Worm (Caenorhabditis elegans) whole organism, young adult: ENCODE results near the gene tsr-2.

ENCODE experiments used
- C06A6.2 ChIP-seq: fragments of 200-800 bp; sonication (Bioruptor generic); conservative IDR thresholded peaks from 2 replicates; pipeline ENCODE4 v1.3.6; 2022; ENCODE audit warnings: missing genetic modification characterization, missing compliant biosample characterization
- F10E7.11 ChIP-seq: sonication (generic microtip); optimal IDR thresholded peaks from 2 replicates; lab custom pipeline; 2017; ENCODE audit warnings: mild to moderate bottlenecking, missing genetic modification characterization, moderate library complexity, missing compliant biosample characterization
- F37B4.10 ChIP-seq: fragments of 200-800 bp; sonication (Bioruptor generic); IDR thresholded peaks from 2 replicates; pipeline ENCODE4 v1.3.6; 2022; ENCODE audit warnings: missing genetic modification characterization, missing compliant biosample characterization
- F57C9.4 ChIP-seq: sonication (generic microtip); optimal IDR thresholded peaks from 2 replicates; lab custom pipeline; 2017; ENCODE audit warnings: mild to moderate bottlenecking, missing genetic modification characterization, missing compliant biosample characterization
- K11D2.4 ChIP-seq: fragments of 200-800 bp; sonication (Bioruptor generic); IDR thresholded peaks from 2 replicates; pipeline ENCODE4 v1.3.6; 2022; ENCODE audit warnings: missing genetic modification reagents, missing genetic modification characterization, missing compliant biosample characterization
- T07F8.4 ChIP-seq: sonication (generic microtip); optimal IDR thresholded peaks from 2 replicates; lab custom pipeline; 2016; ENCODE audit warnings: mild to moderate bottlenecking, missing genetic modification characterization, moderate library complexity, missing compliant biosample characterization
- Y53F4B.3 ChIP-seq: fragments of 200-800 bp; sonication (Bioruptor generic); IDR thresholded peaks from 2 replicates; pipeline ENCODE4 v1.3.6; 2022; ENCODE audit warnings: missing genetic modification reagents, missing genetic modification characterization, missing compliant biosample characterization
- Y53G8AR.9 ChIP-seq: fragments of 200-800 bp; sonication (Bioruptor generic); conservative IDR thresholded peaks from 2 replicates; pipeline ENCODE4 v1.3.6; 2022; ENCODE audit warnings: missing genetic modification reagents, missing genetic modification characterization, missing compliant biosample characterization
- Y67H2A.10 ChIP-seq: fragments of 200-800 bp; sonication (Bioruptor generic); conservative IDR thresholded peaks from 2 replicates; pipeline ENCODE4 v1.3.6; 2022; ENCODE audit warnings: missing genetic modification reagents, missing genetic modification characterization, missing compliant biosample characterization
- Y79H2A.3 ChIP-seq: fragments of 200-800 bp; sonication (Bioruptor generic); conservative IDR thresholded peaks from 2 replicates; pipeline ENCODE4 v1.3.6; 2022; ENCODE audit warnings: missing genetic modification reagents, missing genetic modification characterization, missing compliant biosample characterization
- Y95B8A.8 ChIP-seq: fragments of 200-800 bp; sonication (Bioruptor generic); IDR thresholded peaks from 2 replicates; pipeline ENCODE4 v1.3.6; 2022; ENCODE audit warnings: missing genetic modification reagents, missing genetic modification characterization, missing compliant biosample characterization
- ZK185.1 ChIP-seq: sonication (generic microtip); optimal IDR thresholded peaks from 2 replicates; lab custom pipeline; 2016; ENCODE audit warnings: mild to moderate bottlenecking, missing genetic modification characterization, missing compliant biosample characterization; ENCODE audit not compliant: poor library complexity, severe bottlenecking
- ama-1 ChIP-seq, 3 experiments: fragments of 150-350 bp in 1 of 3; sonication (generic microtip) in 2 of 3; optimal IDR thresholded peaks; 2 replicates each; lab custom pipeline; 2014 to 2018; ENCODE audit warnings: missing biosample characterization in 2 of 3, missing genetic modification characterization in 2 of 3, missing genetic modification reagents in 2 of 3
- ccch-3 ChIP-seq: fragments of 200-800 bp; sonication (Bioruptor generic); optimal IDR thresholded peaks from 2 replicates; lab custom pipeline; 2018; ENCODE audit warnings: mild to moderate bottlenecking, missing genetic modification characterization, missing compliant biosample characterization
- ceh-100 ChIP-seq: fragments of 200-800 bp; sonication (Bioruptor generic); IDR thresholded peaks from 2 replicates; pipeline ENCODE4 v1.3.6; 2022; ENCODE audit warnings: missing genetic modification reagents, missing genetic modification characterization, missing compliant biosample characterization
- ceh-27 ChIP-seq: fragments of 200-800 bp; sonication (Bioruptor generic); optimal IDR thresholded peaks from 2 replicates; lab custom pipeline; 2018; ENCODE audit warnings: mild to moderate bottlenecking, missing genetic modification characterization, moderate library complexity, missing compliant biosample characterization
- ceh-79 ChIP-seq: sonication (generic microtip); optimal IDR thresholded peaks from 2 replicates; lab custom pipeline; 2017; ENCODE audit warnings: mild to moderate bottlenecking, missing genetic modification characterization, missing compliant biosample characterization
- ceh-91 ChIP-seq: fragments of 200-800 bp; sonication (Bioruptor generic); IDR thresholded peaks from 2 replicates; pipeline ENCODE4 v1.3.6; 2022; ENCODE audit warnings: missing genetic modification reagents, missing genetic modification characterization, missing compliant biosample characterization
- die-1 ChIP-seq: sonication (generic microtip); optimal IDR thresholded peaks from 2 replicates; lab custom pipeline; 2016; ENCODE audit warnings: missing genotype, mild to moderate bottlenecking, missing genetic modification characterization, missing compliant biosample characterization
- dpl-1 ChIP-seq: fragments of 150-350 bp; optimal IDR thresholded peaks from 2 replicates; lab custom pipeline; 2014; ENCODE audit warnings: missing biosample characterization, missing genetic modification reagents, missing genetic modification characterization
- ekl-4 ChIP-seq: fragments of 200-800 bp; sonication (Bioruptor generic); IDR thresholded peaks from 2 replicates; pipeline ENCODE4 v1.3.6; 2022; ENCODE audit warnings: missing genetic modification reagents, missing genetic modification characterization, missing compliant biosample characterization
- ets-4 ChIP-seq: fragments of 200-800 bp; sonication (Bioruptor generic); optimal IDR thresholded peaks from 2 replicates; lab custom pipeline; 2018; ENCODE audit warnings: mild to moderate bottlenecking, missing genetic modification characterization, missing compliant biosample characterization
- gei-17 ChIP-seq: fragments of 200-800 bp; sonication (Bioruptor generic); optimal IDR thresholded peaks from 2 replicates; lab custom pipeline; 2018; ENCODE audit warnings: mild to moderate bottlenecking, missing genetic modification characterization, missing compliant biosample characterization
- hmg-1.2 ChIP-seq: fragments of 200-800 bp; sonication (Bioruptor generic); IDR thresholded peaks from 2 replicates; pipeline ENCODE4 v1.3.6; 2022; ENCODE audit warnings: missing genetic modification reagents, missing genetic modification characterization, missing compliant biosample characterization
- hsf-1 ChIP-seq: fragments of 200-800 bp; sonication (Bioruptor generic); IDR thresholded peaks from 2 replicates; pipeline ENCODE4 v1.3.6; 2022; ENCODE audit warnings: missing genetic modification reagents, missing genetic modification characterization, missing compliant biosample characterization
- lag-1 ChIP-seq: fragments of 200-800 bp; sonication (Bioruptor generic); IDR thresholded peaks from 2 replicates; pipeline ENCODE4 v1.3.6; 2022; ENCODE audit warnings: missing genetic modification reagents, missing genetic modification characterization, missing compliant biosample characterization
- lin-26 ChIP-seq: fragments of 200-800 bp; sonication (Bioruptor generic); IDR thresholded peaks from 2 replicates; pipeline ENCODE4 v1.3.6; 2022; ENCODE audit warnings: missing genetic modification reagents, missing genetic modification characterization, missing compliant biosample characterization
- lin-35 ChIP-seq, 3 experiments: fragments of 150-350 bp in 2 of 3; sonication (generic microtip) in 1 of 3; optimal IDR thresholded peaks; 2 replicates each; lab custom pipeline; 2014 to 2018; ENCODE audit warnings: missing biosample characterization in 3 of 3, missing genetic modification characterization in 3 of 3, missing genetic modification reagents in 3 of 3
- madf-10 ChIP-seq: sonication (generic microtip); optimal IDR thresholded peaks from 2 replicates; lab custom pipeline; 2016; ENCODE audit warnings: mild to moderate bottlenecking, missing genetic modification characterization, missing compliant biosample characterization
- madf-6 ChIP-seq: fragments of 200-800 bp; sonication (Bioruptor generic); IDR thresholded peaks from 2 replicates; pipeline ENCODE4 v1.3.6; 2022; ENCODE audit warnings: missing genetic modification reagents, missing genetic modification characterization, missing compliant biosample characterization
- mcd-1 ChIP-seq: fragments of 200-800 bp; sonication (Bioruptor generic); IDR thresholded peaks from 2 replicates; pipeline ENCODE4 v1.3.6; 2022; ENCODE audit warnings: missing genetic modification reagents, missing genetic modification characterization, missing compliant biosample characterization
- mxl-1 ChIP-seq: sonication (generic microtip); optimal IDR thresholded peaks from 2 replicates; lab custom pipeline; 2016; ENCODE audit warnings: missing genetic modification characterization, missing compliant biosample characterization
- nhr-120 ChIP-seq: fragments of 200-800 bp; sonication (Bioruptor generic); IDR thresholded peaks from 2 replicates; pipeline ENCODE4 v1.3.6; 2022; ENCODE audit warnings: missing genetic modification characterization, missing compliant biosample characterization
- pha-4 ChIP-seq: fragments of 150-350 bp; sonication (generic microtip); optimal IDR thresholded peaks from 2 replicates; lab custom pipeline; 2014; ENCODE audit warnings: missing biosample characterization, missing genetic modification reagents, missing genetic modification characterization
- repo-1 ChIP-seq: sonication (generic microtip); optimal IDR thresholded peaks from 2 replicates; lab custom pipeline; 2017; ENCODE audit warnings: mild to moderate bottlenecking, missing genetic modification characterization, missing compliant biosample characterization
- rpc-1 ChIP-seq, 2 experiments: fragments of 150-350 bp in 1 of 2; sonication (generic microtip) in 1 of 2; optimal IDR thresholded peaks; 2 replicates each; lab custom pipeline; 2014 to 2018; ENCODE audit warnings: missing biosample characterization in 1 of 2, missing genetic modification characterization in 1 of 2, missing genetic modification reagents in 1 of 2, missing genotype in 1 of 2
- sdz-38 ChIP-seq: sonication (generic microtip); optimal IDR thresholded peaks from 2 replicates; lab custom pipeline; 2016; ENCODE audit warnings: missing genotype, missing genetic modification characterization, missing compliant biosample characterization
- snpc-1.1 ChIP-seq: sonication (generic microtip); optimal IDR thresholded peaks from 2 replicates; lab custom pipeline; 2017; ENCODE audit warnings: missing genetic modification characterization, mild to moderate bottlenecking, missing compliant biosample characterization, antibody characterized with exemption, moderate library complexity, missing genotype, missing genetic modification reagents; ENCODE audit not compliant: insufficient read depth
- snpc-3.4 ChIP-seq: sonication (generic microtip); optimal IDR thresholded peaks from 2 replicates; lab custom pipeline; 2017; ENCODE audit warnings: missing genetic modification characterization, mild to moderate bottlenecking, missing compliant biosample characterization, antibody characterized with exemption, moderate library complexity, missing genotype, missing genetic modification reagents
- sptf-2 ChIP-seq: fragments of 200-800 bp; sonication (Bioruptor generic); optimal IDR thresholded peaks from 2 replicates; lab custom pipeline; 2018; ENCODE audit warnings: mild to moderate bottlenecking, missing genetic modification characterization, missing compliant biosample characterization
- tbp1 ChIP-seq: fragments of 200-800 bp; sonication (Bioruptor generic); optimal IDR thresholded peaks from 2 replicates; lab custom pipeline; 2018; ENCODE audit warnings: mild to moderate bottlenecking, missing genetic modification characterization, missing compliant biosample characterization
- tbx-9 ChIP-seq: sonication (generic microtip); optimal IDR thresholded peaks from 2 replicates; lab custom pipeline; 2016; ENCODE audit warnings: borderline replicate concordance, missing genetic modification characterization, inconsistent platforms, missing compliant biosample characterization
- unc-62 ChIP-seq: fragments of 150-350 bp; optimal IDR thresholded peaks from 2 replicates; lab custom pipeline; 2014; ENCODE audit warnings: missing biosample characterization, missing genetic modification reagents, missing genetic modification characterization
- zim-3 ChIP-seq: sonication (generic microtip); optimal IDR thresholded peaks from 2 replicates; lab custom pipeline; 2017; ENCODE audit warnings: mild to moderate bottlenecking, missing genetic modification characterization, moderate library complexity, missing compliant biosample characterization
- ztf-18 ChIP-seq: sonication (generic microtip); optimal IDR thresholded peaks from 2 replicates; lab custom pipeline; 2016; ENCODE audit warnings: missing genotype, mild to moderate bottlenecking, missing genetic modification characterization, missing compliant biosample characterization
- ztf-22 ChIP-seq: fragments of 200-800 bp; sonication (Bioruptor generic); optimal IDR thresholded peaks from 2 replicates; lab custom pipeline; 2018; ENCODE audit warnings: mild to moderate bottlenecking, missing genetic modification characterization, moderate library complexity, missing compliant biosample characterization
- ztf-3 ChIP-seq: fragments of 200-800 bp; sonication (Bioruptor generic); optimal IDR thresholded peaks from 2 replicates; lab custom pipeline; 2018; ENCODE audit warnings: mild to moderate bottlenecking, missing genetic modification characterization, missing compliant biosample characterization
- ztf-6 ChIP-seq: fragments of 200-800 bp; sonication (Bioruptor generic); IDR thresholded peaks from 2 replicates; pipeline ENCODE4 v1.3.6; 2022; ENCODE audit warnings: missing genetic modification reagents, missing genetic modification characterization, missing compliant biosample characterization

The tsr-2 gene

ce11 chrIV:16656232-16656631 lies at the start of gene tsr-2:
Gene tsr-2 (plus strand): TSS chrIV:16656613.
- TF ChIP-seq Y79H2A.3 (GFP tag; lab: Robert Waterston, UW) = no peak
- TF ChIP-seq ztf-3 = no peak
- no peak for TF ChIP-seq sptf-2 (GFP tag; lab: Kevin White, UChicago)
- TF ChIP-seq unc-62 (GFP tag; lab: Kevin White, UChicago) = no peak
- TF ChIP-seq F10E7.11 = no peak
- TF ChIP-seq Y53G8AR.9 (GFP tag; lab: Robert Waterston, UW) = peak; percentile 87
- TF ChIP-seq sdz-38 (tag; lab: Kevin White, UChicago) = no peak
- no peak for TF ChIP-seq F37B4.10 (GFP tag; lab: Robert Waterston, UW)
- TF ChIP-seq hmg-1.2 (GFP tag; lab: Robert Waterston, UW) = peak; percentile 63
- TF ChIP-seq mxl-1 (tag; lab: Kevin White, UChicago) = no peak
- TF ChIP-seq ceh-91 (GFP tag; lab: Robert Waterston, UW) = peak; percentile 80
- peak; percentile 84 for TF ChIP-seq mcd-1 (GFP tag; lab: Robert Waterston, UW)
- TF ChIP-seq Y53F4B.3 (GFP tag; lab: Robert Waterston, UW) = no peak
- peak; percentile 91 for TF ChIP-seq ekl-4 (GFP tag; lab: Robert Waterston, UW)
- TF ChIP-seq ccch-3 = no peak
- TF ChIP-seq ceh-100 (GFP tag; lab: Robert Waterston, UW) = peak; percentile 30; the same call in 1 of the 2 replicates
- TF ChIP-seq zim-3 (tag; lab: Kevin White, UChicago) = no peak
- no peak for TF ChIP-seq ztf-6
- TF ChIP-seq tbx-9 (tag; lab: Kevin White, UChicago) = no peak
- TF ChIP-seq ets-4 (GFP tag; lab: Kevin White, UChicago) = no peak
- TF ChIP-seq dpl-1 (GFP tag; lab: Kevin White, UChicago) = peak; percentile 70
- peak; percentile 78 for TF ChIP-seq snpc-3.4 (tag; lab: Kevin White, UChicago)
- peak in 2 of 3 experiments; percentile 2 to 69 for TF ChIP-seq lin-35 (GFP tag; optimal IDR thresholded peaks at IDR 0.05; lab: Kevin White, UChicago)
- TF ChIP-seq lin-26 (GFP tag; lab: Robert Waterston, UW) = no peak
- no peak for TF ChIP-seq nhr-120 (GFP tag; lab: Robert Waterston, UW)
- no peak for TF ChIP-seq pha-4
- TF ChIP-seq ceh-79 (tag; lab: Kevin White, UChicago) = no peak
- peak; percentile 13 for TF ChIP-seq ztf-18 (tag; lab: Kevin White, UChicago)
- peak; percentile 75 for TF ChIP-seq madf-6 (GFP tag; lab: Robert Waterston, UW)
- peak; percentile 80 for TF ChIP-seq C06A6.2 (GFP tag; lab: Robert Waterston, UW)
- no peak for TF ChIP-seq die-1 (tag; lab: Kevin White, UChicago)
- no peak for TF ChIP-seq ama-1 (optimal IDR thresholded peaks at IDR 0.05; lab: Kevin White, UChicago)
- TF ChIP-seq ama-1 (GFP tag; optimal IDR thresholded peaks at IDR 0.05; lab: Kevin White, UChicago) = no peak
- TF ChIP-seq repo-1 (tag; lab: Kevin White, UChicago) = peak; percentile 7
- TF ChIP-seq Y95B8A.8 (GFP tag; lab: Robert Waterston, UW) = peak; percentile 73
- TF ChIP-seq F57C9.4 (tag; lab: Kevin White, UChicago) = no peak
- peak; percentile 80 for TF ChIP-seq ZK185.1 (tag; lab: Kevin White, UChicago)
- TF ChIP-seq ztf-22 (GFP tag; lab: Kevin White, UChicago) = no peak
- TF ChIP-seq K11D2.4 (GFP tag; lab: Robert Waterston, UW) = peak; percentile 78
- 0 out of 2 replicates have a peak, but pooled peaks have one; percentile 47 for TF ChIP-seq lag-1 (GFP tag; lab: Robert Waterston, UW)
- peak; percentile 25 for TF ChIP-seq rpc-1 (optimal IDR thresholded peaks at IDR 0.05; lab: Kevin White, UChicago)
- no peak for TF ChIP-seq rpc-1 (tag; optimal IDR thresholded peaks at IDR 0.05; lab: Kevin White, UChicago)
- TF ChIP-seq Y67H2A.10 (GFP tag; lab: Robert Waterston, UW) = 0 out of 2 replicates have a peak, but pooled peaks have one; percentile 48
- TF ChIP-seq snpc-1.1 (tag; lab: Kevin White, UChicago) = peak; percentile 61
- TF ChIP-seq hsf-1 (GFP tag; lab: Robert Waterston, UW) = peak; percentile 55; the same call in 1 of the 2 replicates
- peak; percentile 52 for TF ChIP-seq gei-17
- TF ChIP-seq tbp1 (GFP tag; lab: Kevin White, UChicago) = peak; percentile 76
- TF ChIP-seq T07F8.4 = no peak
- peak; percentile 78 for TF ChIP-seq ceh-27 (GFP tag; lab: Kevin White, UChicago)
- TF ChIP-seq madf-10 (tag; lab: Kevin White, UChicago) = peak; percentile 57
